Fruit fly (Drosophila melanogaster): ENCODE data around the gene CG10591.

Gene CG10591

dm6 chr3L:5608128-5608527 lies 8.6 kb upstream of the CG10591 start, which contains the start of gene Eaf6:
TSS of gene Eaf6 (minus strand) at chr3L:5608300.
- peak; percentile 30 for TF ChIP-seq Nf-YC (tag; optimal IDR thresholded peaks at IDR 0.05)
- TF ChIP-seq Med (GFP tag), result peak; percentile 45
- peak; percentile 60 for TF ChIP-seq Abd-B (GFP tag; optimal IDR thresholded peaks at IDR 0.05)
- peak; percentile 21; the same call in 1 of the 2 replicates for TF ChIP-seq nerfin-2 (GFP tag; IDR thresholded peaks at IDR 0.05; ENCODE audit: partially characterized antibody)
- peak; percentile 33 for TF ChIP-seq Dp (GFP tag; optimal IDR thresholded peaks at IDR 0.05)
- TF ChIP-seq Stat92E (GFP tag; optimal IDR thresholded peaks at IDR 0.05), result peak in 1 of 3 experiments; percentile 39
- TF ChIP-seq CG7928 (GFP tag; optimal IDR thresholded peaks at IDR 0.05), result no peak
- TF ChIP-seq exex (tag; optimal IDR thresholded peaks at IDR 0.05), result peak; percentile 62
- TF ChIP-seq Lhr (GFP tag; optimal IDR thresholded peaks at IDR 0.05), result peak; percentile 53
- TF ChIP-seq Poxn (GFP tag; IDR thresholded peaks at IDR 0.05), result no peak
- peak; percentile 8 for TF ChIP-seq unpg (GFP tag; optimal IDR thresholded peaks at IDR 0.05)
- 0 out of 2 replicates have a peak, but pooled peaks have one; percentile 13 for TF ChIP-seq Rfx (GFP tag; IDR thresholded peaks at IDR 0.05)
- peak; percentile 25 for TF ChIP-seq CG3995 (GFP tag; optimal IDR thresholded peaks at IDR 0.05)
- TF ChIP-seq BEAF-32 (GFP tag; optimal IDR thresholded peaks at IDR 0.05), result peak; percentile 59
- no peak for TF ChIP-seq CG32772 (GFP tag; IDR thresholded peaks at IDR 0.05)
- TF ChIP-seq CG15514 (GFP tag; optimal IDR thresholded peaks at IDR 0.05), result peak; percentile 32
- peak; percentile 88 for TF ChIP-seq CG4617 (GFP tag; optimal IDR thresholded peaks at IDR 0.05; ENCODE audit: borderline replicate concordance)
- TF ChIP-seq CG18262 (tag; optimal IDR thresholded peaks at IDR 0.05), result peak; percentile 15
- no peak for TF ChIP-seq Ravus (GFP tag; IDR thresholded peaks at IDR 0.05)
- no peak for TF ChIP-seq crc (GFP tag; optimal IDR thresholded peaks at IDR 0.05)
- TF ChIP-seq C15 (GFP tag; IDR thresholded peaks at IDR 0.05), result no peak
- TF ChIP-seq stwl (tag; optimal IDR thresholded peaks at IDR 0.05), result peak; percentile 89
- peak; percentile 50 for TF ChIP-seq amos (GFP tag; IDR thresholded peaks at IDR 0.05; ENCODE audit: partially characterized antibody)
- TF ChIP-seq CG16813 (GFP tag; IDR thresholded peaks at IDR 0.05; ENCODE audit: partially characterized antibody), result peak; percentile 15; the same call in 1 of the 3 replicates
- TF ChIP-seq Ets97D (GFP tag; optimal IDR thresholded peaks at IDR 0.05), result peak; percentile 50
- TF ChIP-seq CG2712 (tag; optimal IDR thresholded peaks at IDR 0.05), result peak; percentile 47
- no peak for TF ChIP-seq slou (GFP tag; optimal IDR thresholded peaks at IDR 0.05)
- TF ChIP-seq trem (tag; optimal IDR thresholded peaks at IDR 0.05), result peak; percentile 54
- TF ChIP-seq zen (tag; optimal IDR thresholded peaks at IDR 0.05), result peak; percentile 87
- TF ChIP-seq CG4424 (GFP tag; optimal IDR thresholded peaks at IDR 0.05), result no peak
- no peak for TF ChIP-seq CG8290 (GFP tag; optimal IDR thresholded peaks at IDR 0.05)
- peak in 1 of 2 experiments; percentile 17 for TF ChIP-seq CG8290 (tag; optimal IDR thresholded peaks at IDR 0.05)
- TF ChIP-seq MESR4 (GFP tag; optimal IDR thresholded peaks at IDR 0.05), result peak; percentile 43
- TF ChIP-seq grau (tag; optimal IDR thresholded peaks at IDR 0.05), result peak; percentile 7
- TF ChIP-seq Gsc (GFP tag; IDR thresholded peaks at IDR 0.05), result no peak
- 0 out of 2 replicates have a peak, but pooled peaks have one; percentile 10 for TF ChIP-seq inv (GFP tag; IDR thresholded peaks at IDR 0.05; ENCODE audit: partially characterized antibody)
- no peak for TF ChIP-seq CG7786 (GFP tag; optimal IDR thresholded peaks at IDR 0.05)
- peak; percentile 95 for TF ChIP-seq Vsx1 (GFP tag; optimal IDR thresholded peaks at IDR 0.05)
- TF ChIP-seq CG10979 (tag; optimal IDR thresholded peaks at IDR 0.05), result peak; percentile 61
- TF ChIP-seq CTCF (GFP tag; optimal IDR thresholded peaks at IDR 0.05), result peak; percentile 95
- TF ChIP-seq unc-4 (GFP tag; IDR thresholded peaks at IDR 0.05; ENCODE audit: partially characterized antibody), result peak; percentile 50; the same call in 1 of the 2 replicates
- TF ChIP-seq NFAT (GFP tag; IDR thresholded peaks at IDR 0.05), result peak; percentile 13; the same call in 1 of the 2 replicates
- TF ChIP-seq fd102C (GFP tag; optimal IDR thresholded peaks at IDR 0.05), result no peak
- TF ChIP-seq sd (tag; optimal IDR thresholded peaks at IDR 0.05), result peak; percentile 91
- peak; percentile 63 for TF ChIP-seq pita (GFP tag; optimal IDR thresholded peaks at IDR 0.05)
- peak; percentile 13 for TF ChIP-seq CHES-1-like (GFP tag; optimal IDR thresholded peaks at IDR 0.05)
- TF ChIP-seq HmgZ (tag; optimal IDR thresholded peaks at IDR 0.05), result peak; percentile 37
- TF ChIP-seq Scr (GFP tag; IDR thresholded peaks at IDR 0.05; ENCODE audit: partially characterized antibody), result peak; percentile 52
- TF ChIP-seq CG2116 (GFP tag; optimal IDR thresholded peaks at IDR 0.05), result peak; percentile 72
